Worm (Caenorhabditis elegans): ENCODE measurements around the gene C17F4.12.

DNA sequence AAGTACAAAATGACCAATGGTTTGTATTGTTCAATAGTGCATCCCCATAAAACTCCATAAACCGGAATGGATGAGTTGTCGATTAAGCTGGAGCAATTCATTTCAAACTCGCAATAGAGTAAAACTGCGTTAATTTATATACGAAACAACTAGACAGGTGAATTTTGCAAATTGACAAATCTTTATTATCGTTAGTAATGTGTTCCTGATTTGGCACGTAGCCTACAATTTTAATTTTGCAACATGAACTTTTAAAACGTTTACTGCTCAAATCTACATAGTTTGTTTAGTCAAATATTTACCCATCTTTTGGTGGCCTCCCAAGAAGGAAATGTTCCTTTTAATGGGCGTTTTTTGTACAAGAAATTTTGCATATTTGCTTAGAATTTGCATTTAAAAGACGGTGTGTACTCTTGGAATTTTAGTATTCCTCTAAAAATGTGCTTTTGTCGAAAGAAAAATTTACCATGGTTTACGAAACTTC, 6.9 kb downstream of the C17F4.12 start, which contains the start of the genes srz-67 and C17F4.11:
- TF ChIP-seq lin-35 (GFP tag; optimal IDR thresholded peaks at IDR 0.05), result no peak
- TF ChIP-seq mes-4 (tag; optimal IDR thresholded peaks at IDR 0.05), result no peak
- no peak for TF ChIP-seq F22D6.2 (tag; optimal IDR thresholded peaks at IDR 0.05)
- no peak for TF ChIP-seq T26A5.8 (tag; optimal IDR thresholded peaks at IDR 0.05)
